5 worm cellular contexts compared by ENCODE assay signal in genomic region chrV:6350109-6350508, ce11.
A peak's percentile ranks its signal among the peaks of the same experiment; 100 is the strongest.
TF ChIP-seq lines count a peak whose summit lies in the region.

No protein-coding gene starts in this region.

TF ChIP-seq in whole organism, L1 larva, 84 proteins besides CTCF, POLR2A, EP300 and RAD21:
- no peak for TF ChIP-seq swsn-7 (tag; optimal IDR thresholded peaks at IDR 0.05; lab: Kevin White, UChicago)
- TF ChIP-seq efl-3 (GFP tag; optimal IDR thresholded peaks at IDR 0.05; lab: Kevin White, UChicago): no peak
- TF ChIP-seq egl-13 (tag; optimal IDR thresholded peaks at IDR 0.05; lab: Kevin White, UChicago): no peak
- no peak for TF ChIP-seq skn-1 (tag; optimal IDR thresholded peaks at IDR 0.05; lab: Kevin White, UChicago)
- peak; percentile 65 for TF ChIP-seq blmp-1 (tag; optimal IDR thresholded peaks at IDR 0.05; lab: Kevin White, UChicago)
- TF ChIP-seq lin-14 (GFP tag; optimal IDR thresholded peaks at IDR 0.05; lab: Kevin White, UChicago): peak; percentile 47

TF ChIP-seq in whole organism, L2 larva, 48 proteins besides CTCF, POLR2A, EP300 and RAD21:
- no peak for TF ChIP-seq peb-1 (tag; optimal IDR thresholded peaks at IDR 0.05; lab: Kevin White, UChicago)
- TF ChIP-seq F13H6.1 (tag; optimal IDR thresholded peaks at IDR 0.05; lab: Kevin White, UChicago): peak; percentile 42
- TF ChIP-seq mdl-1 (tag; optimal IDR thresholded peaks at IDR 0.05; lab: Kevin White, UChicago): no peak
- TF ChIP-seq Y55F3AM.14 (GFP tag; optimal IDR thresholded peaks at IDR 0.05; lab: Kevin White, UChicago): peak; percentile 86

TF ChIP-seq in whole organism, L3 larva, 47 proteins besides CTCF, POLR2A, EP300 and RAD21:
- TF ChIP-seq nfya-1 (tag; optimal IDR thresholded peaks at IDR 0.05; lab: Kevin White, UChicago; ENCODE audit: insufficient read depth): peak; percentile 52
- peak; percentile 81 for TF ChIP-seq lin-39 (tag; optimal IDR thresholded peaks at IDR 0.05; lab: Kevin White, UChicago)
- no peak for TF ChIP-seq elt-1 (tag; optimal IDR thresholded peaks at IDR 0.05; lab: Kevin White, UChicago)

TF ChIP-seq in whole organism, L4 larva, 104 proteins besides CTCF, POLR2A, EP300 and RAD21 (continues in another document):
- no peak for TF ChIP-seq skn-1 (tag; optimal IDR thresholded peaks at IDR 0.05; lab: Kevin White, UChicago)
- TF ChIP-seq arid-1 (GFP tag; conservative IDR thresholded peaks at IDR 0.05; lab: Robert Waterston, UW): no peak
- TF ChIP-seq ceh-32 (tag; optimal IDR thresholded peaks at IDR 0.05; lab: Kevin White, UChicago; ENCODE audit: poor library complexity): no peak
- TF ChIP-seq snpc-1.2 (GFP tag; IDR thresholded peaks at IDR 0.05; lab: Robert Waterston, UW): no peak
- TF ChIP-seq pha-4 (GFP tag; IDR thresholded peaks at IDR 0.05; lab: Robert Waterston, UW): no peak; the same call in 1 of the 2 replicates
- no peak for TF ChIP-seq pha-4 (tag; optimal IDR thresholded peaks at IDR 0.05; lab: Kevin White, UChicago)
- TF ChIP-seq nhr-48 (tag; optimal IDR thresholded peaks at IDR 0.05; lab: Kevin White, UChicago): no peak
- no peak for TF ChIP-seq F26F4.8 (GFP tag; conservative IDR thresholded peaks at IDR 0.05; lab: Robert Waterston, UW)
- TF ChIP-seq nhr-111 (GFP tag; optimal IDR thresholded peaks at IDR 0.05; lab: Kevin White, UChicago): no peak
- TF ChIP-seq lim-7 (GFP tag; IDR thresholded peaks at IDR 0.05; lab: Robert Waterston, UW): no peak
- no peak for TF ChIP-seq daf-12 (tag; optimal IDR thresholded peaks at IDR 0.05; lab: Kevin White, UChicago)
- TF ChIP-seq T20F7.1 (GFP tag; optimal IDR thresholded peaks at IDR 0.05; lab: Kevin White, UChicago): no peak
- TF ChIP-seq hmg-1.1 (GFP tag; IDR thresholded peaks at IDR 0.05; lab: Robert Waterston, UW): 0 out of 2 replicates have a peak, but pooled peaks have one; percentile 45
- no peak for TF ChIP-seq gei-8 (GFP tag; optimal IDR thresholded peaks at IDR 0.05; lab: Kevin White, UChicago)
- TF ChIP-seq php-3 (GFP tag; IDR thresholded peaks at IDR 0.05; lab: Robert Waterston, UW): no peak
- no peak for TF ChIP-seq dpl-1 (GFP tag; optimal IDR thresholded peaks at IDR 0.05; lab: Kevin White, UChicago)
- TF ChIP-seq R02D3.7 (tag; optimal IDR thresholded peaks at IDR 0.05; lab: Kevin White, UChicago): no peak
- TF ChIP-seq daf-8 (GFP tag; IDR thresholded peaks at IDR 0.05; lab: Robert Waterston, UW): no peak
- TF ChIP-seq ceh-20 (GFP tag; IDR thresholded peaks at IDR 0.05; lab: Robert Waterston, UW): peak; percentile 68; the same call in 1 of the 2 replicates
- TF ChIP-seq lin-38 (GFP tag; IDR thresholded peaks at IDR 0.05; lab: Robert Waterston, UW): no peak
- TF ChIP-seq snpc-4 (tag; optimal IDR thresholded peaks at IDR 0.05; lab: Kevin White, UChicago): no peak
- no peak for TF ChIP-seq lin-1 (GFP tag; IDR thresholded peaks at IDR 0.05; lab: Robert Waterston, UW)
- TF ChIP-seq hif-1 (tag; optimal IDR thresholded peaks at IDR 0.05; lab: Kevin White, UChicago): no peak
- no peak for TF ChIP-seq sdz-12 (GFP tag; optimal IDR thresholded peaks at IDR 0.05; lab: Kevin White, UChicago)
- no peak for TF ChIP-seq zip-2 (tag; optimal IDR thresholded peaks at IDR 0.05; lab: Kevin White, UChicago)
- no peak for TF ChIP-seq duxl-1 (tag; optimal IDR thresholded peaks at IDR 0.05; lab: Kevin White, UChicago; ENCODE audit: poor library complexity)
- TF ChIP-seq saeg-2 (GFP tag; IDR thresholded peaks at IDR 0.05; lab: Robert Waterston, UW): no peak
- TF ChIP-seq unc-130 (GFP tag; optimal IDR thresholded peaks at IDR 0.05; lab: Kevin White, UChicago): no peak
- no peak for TF ChIP-seq nhr-10 (tag; optimal IDR thresholded peaks at IDR 0.05; lab: Kevin White, UChicago)
- TF ChIP-seq ztf-11 (tag; optimal IDR thresholded peaks at IDR 0.05; lab: Kevin White, UChicago): no peak
- peak; percentile 63 for TF ChIP-seq set-16 (GFP tag; IDR thresholded peaks at IDR 0.05; lab: Robert Waterston, UW)
- TF ChIP-seq nhr-28 (tag; optimal IDR thresholded peaks at IDR 0.05; lab: Kevin White, UChicago): no peak
- no peak for TF ChIP-seq ceh-82 (tag; optimal IDR thresholded peaks at IDR 0.05; lab: Kevin White, UChicago)
- no peak for TF ChIP-seq zfp-3 (GFP tag; conservative IDR thresholded peaks at IDR 0.05; lab: Robert Waterston, UW)
- no peak for TF ChIP-seq ztf-7 (tag; optimal IDR thresholded peaks at IDR 0.05; lab: Kevin White, UChicago)
- TF ChIP-seq hlh-30 (tag; optimal IDR thresholded peaks at IDR 0.05; lab: Kevin White, UChicago; ENCODE audit: insufficient read depth): no peak
- TF ChIP-seq mep-1 (tag; optimal IDR thresholded peaks at IDR 0.05; lab: Kevin White, UChicago): peak; percentile 46
- no peak for TF ChIP-seq ZK337.2 (GFP tag; IDR thresholded peaks at IDR 0.05; lab: Robert Waterston, UW)
- peak; percentile 45 for TF ChIP-seq rbr-2 (tag; optimal IDR thresholded peaks at IDR 0.05; lab: Kevin White, UChicago)
- TF ChIP-seq mdt-29 (GFP tag; IDR thresholded peaks at IDR 0.05; lab: Robert Waterston, UW): no peak
- TF ChIP-seq ceh-28 (tag; optimal IDR thresholded peaks at IDR 0.05; lab: Kevin White, UChicago): no peak

TF ChIP-seq in whole organism, young adult, 124 proteins besides CTCF, POLR2A, EP300 and RAD21:
- no peak for TF ChIP-seq egl-18 (GFP tag; IDR thresholded peaks at IDR 0.05; lab: Robert Waterston, UW)
- TF ChIP-seq unc-62 (GFP tag; optimal IDR thresholded peaks at IDR 0.05; lab: Kevin White, UChicago): no peak
- no peak for TF ChIP-seq F52B5.7 (tag; optimal IDR thresholded peaks at IDR 0.05; lab: Kevin White, UChicago)
- TF ChIP-seq madf-10 (tag; optimal IDR thresholded peaks at IDR 0.05; lab: Kevin White, UChicago): peak; percentile 97
- TF ChIP-seq ama-1 (optimal IDR thresholded peaks at IDR 0.05; lab: Kevin White, UChicago): no peak
- TF ChIP-seq ama-1 (GFP tag; optimal IDR thresholded peaks at IDR 0.05; lab: Kevin White, UChicago): peak in 1 of 2 experiments; percentile 36
- peak; percentile 43 for TF ChIP-seq K12H6.12 (tag; optimal IDR thresholded peaks at IDR 0.05; lab: Kevin White, UChicago)
- no peak for TF ChIP-seq Y56A3A.18 (GFP tag; IDR thresholded peaks at IDR 0.05; lab: Robert Waterston, UW)
- no peak for TF ChIP-seq Y67H2A.10 (GFP tag; conservative IDR thresholded peaks at IDR 0.05; lab: Robert Waterston, UW)
- no peak for TF ChIP-seq snpc-4 (GFP tag; optimal IDR thresholded peaks at IDR 0.05; lab: Kevin White, UChicago)
- peak in 2 of 4 experiments; percentile 13 to 17 for TF ChIP-seq snpc-4 (tag; optimal IDR thresholded peaks at IDR 0.05; lab: Kevin White, UChicago)
- TF ChIP-seq somi-1 (GFP tag; optimal IDR thresholded peaks at IDR 0.05; lab: Kevin White, UChicago): peak; percentile 16
- TF ChIP-seq mcd-1 (GFP tag; IDR thresholded peaks at IDR 0.05; lab: Robert Waterston, UW): 0 out of 2 replicates have a peak, but pooled peaks have one; percentile 21
- no peak for TF ChIP-seq cebp-1 (GFP tag; IDR thresholded peaks at IDR 0.05; lab: Robert Waterston, UW)
- peak; percentile 22 for TF ChIP-seq cebp-1 (tag; optimal IDR thresholded peaks at IDR 0.05; lab: Kevin White, UChicago)
- TF ChIP-seq F22D6.2 (tag; optimal IDR thresholded peaks at IDR 0.05; lab: Kevin White, UChicago): no peak
- no peak for TF ChIP-seq nhr-27 (tag; optimal IDR thresholded peaks at IDR 0.05; lab: Kevin White, UChicago)
- TF ChIP-seq egrh-3 (GFP tag; IDR thresholded peaks at IDR 0.05; lab: Robert Waterston, UW): 0 out of 2 replicates have a peak, but pooled peaks have one; percentile 30
- TF ChIP-seq zfh-2 (GFP tag; conservative IDR thresholded peaks at IDR 0.05; lab: Robert Waterston, UW): peak; percentile 96
- TF ChIP-seq ztf-6 (GFP tag; IDR thresholded peaks at IDR 0.05; lab: Robert Waterston, UW): no peak
